Fruit fly (Drosophila melanogaster): ENCODE measurements around the gene Vps36.

Vps36 gene

DNA sequence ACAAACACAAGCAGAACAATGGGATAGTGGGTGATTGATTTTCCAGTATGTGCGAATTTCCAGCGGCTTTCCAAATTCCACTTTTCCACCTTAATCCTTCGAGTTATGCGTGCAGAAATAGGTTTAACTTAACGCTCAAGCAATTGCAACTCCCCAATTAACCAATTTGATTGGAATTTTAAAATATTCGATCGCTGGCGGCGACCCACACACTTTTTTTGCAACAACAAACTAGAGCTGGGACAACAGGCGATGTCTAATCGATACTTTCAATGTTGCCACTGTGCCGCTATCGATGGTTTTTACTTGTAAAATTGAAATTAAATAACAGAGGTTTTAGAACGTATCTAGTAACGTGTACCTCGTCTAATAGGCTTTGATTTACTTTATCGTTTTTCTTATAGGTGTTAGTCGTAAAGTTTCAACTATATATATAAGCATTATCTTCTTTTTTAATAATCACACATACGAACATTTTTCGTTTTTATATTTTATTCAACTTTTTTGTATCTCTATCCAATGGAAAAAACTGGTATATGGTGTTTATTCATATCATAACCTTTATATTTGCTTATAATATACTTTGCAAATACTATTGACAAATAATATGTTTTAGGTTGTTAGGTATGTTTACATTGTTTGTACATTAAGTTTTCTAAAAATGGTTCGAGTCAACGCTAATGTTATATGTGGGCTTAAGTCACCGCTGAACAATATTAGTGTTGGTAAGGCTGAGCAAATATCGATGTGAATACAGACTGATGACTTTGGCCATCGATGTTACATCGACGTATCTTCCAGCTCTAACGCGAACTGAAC lies 26.7 kb downstream of the Vps36 start, which contains the start of the genes Abp1 and Tgi (continued):
- peak; percentile 75 for TF ChIP-seq CG1603 (tag; optimal IDR thresholded peaks at IDR 0.05)
- peak; percentile 71 for TF ChIP-seq CG12659 (GFP tag; optimal IDR thresholded peaks at IDR 0.05)
- no peak for TF ChIP-seq CG10565 (GFP tag; optimal IDR thresholded peaks at IDR 0.05)
- TF ChIP-seq emc (GFP tag; optimal IDR thresholded peaks at IDR 0.05), result no peak
- TF ChIP-seq CG3065 (GFP tag; optimal IDR thresholded peaks at IDR 0.05), result no peak
- peak; percentile 7 for TF ChIP-seq Dek (tag; optimal IDR thresholded peaks at IDR 0.05)
- no peak for TF ChIP-seq Sin3A (optimal IDR thresholded peaks at IDR 0.05)
- TF ChIP-seq Aef1 (GFP tag; IDR thresholded peaks at IDR 0.05), result peak; percentile 35
- TF ChIP-seq onecut (GFP tag; IDR thresholded peaks at IDR 0.05), result peak; percentile 80
- TF ChIP-seq CG30403 (GFP tag; optimal IDR thresholded peaks at IDR 0.05), result peak; percentile 43
- TF ChIP-seq sens (GFP tag), result peak; percentile 47
- TF ChIP-seq Doc3 (GFP tag; IDR thresholded peaks at IDR 0.05; ENCODE audit: partially characterized antibody), result peak; percentile 64
- no peak for TF ChIP-seq Hr78 (GFP tag; optimal IDR thresholded peaks at IDR 0.05)
- no peak for TF ChIP-seq CG8089 (GFP tag; optimal IDR thresholded peaks at IDR 0.05)
- TF ChIP-seq sob (GFP tag; IDR thresholded peaks at IDR 0.05), result peak; percentile 68
- TF ChIP-seq ssp (GFP tag; IDR thresholded peaks at IDR 0.05), result peak; percentile 27; the same call in 1 of the 2 replicates
- peak; percentile 72 for TF ChIP-seq E2f2 (GFP tag; IDR thresholded peaks at IDR 0.05)
- no peak for TF ChIP-seq Side (GFP tag; optimal IDR thresholded peaks at IDR 0.05)
- TF ChIP-seq CG14441 (GFP tag; IDR thresholded peaks at IDR 0.05), result no peak
- peak; percentile 12; the same call in 1 of the 4 replicates for TF ChIP-seq Gug (GFP tag; IDR thresholded peaks at IDR 0.05)
- peak; percentile 52 for TF ChIP-seq zfh2 (GFP tag; optimal IDR thresholded peaks at IDR 0.05)
- TF ChIP-seq ato (GFP tag; IDR thresholded peaks at IDR 0.05; ENCODE audit: partially characterized antibody), result peak; percentile 79
- TF ChIP-seq Mes4 (GFP tag; optimal IDR thresholded peaks at IDR 0.05), result no peak
- TF ChIP-seq tio (GFP tag; optimal IDR thresholded peaks at IDR 0.05), result no peak
- no peak for TF ChIP-seq Dip3 (GFP tag; optimal IDR thresholded peaks at IDR 0.05)
- TF ChIP-seq shn (GFP tag; optimal IDR thresholded peaks at IDR 0.05), result peak; percentile 20
- TF ChIP-seq Drgx (GFP tag; IDR thresholded peaks at IDR 0.05), result no peak
- no peak for TF ChIP-seq sc (optimal IDR thresholded peaks at IDR 0.05)
- no peak for TF ChIP-seq sc (GFP tag; optimal IDR thresholded peaks at IDR 0.05)
- TF ChIP-seq CG30020 (tag; optimal IDR thresholded peaks at IDR 0.05), result peak; percentile 10
- peak; percentile 44 for TF ChIP-seq CG9876 (GFP tag; optimal IDR thresholded peaks at IDR 0.05)
- TF ChIP-seq gsb-n (tag; optimal IDR thresholded peaks at IDR 0.05), result peak; percentile 15
- no peak for TF ChIP-seq ase (GFP tag; IDR thresholded peaks at IDR 0.05)
- no peak for TF ChIP-seq Rx (GFP tag; IDR thresholded peaks at IDR 0.05)
- no peak for TF ChIP-seq Spps (tag; optimal IDR thresholded peaks at IDR 0.05)
- no peak for TF ChIP-seq luna (GFP tag; optimal IDR thresholded peaks at IDR 0.05)
- peak; percentile 88 for TF ChIP-seq CG9932 (GFP tag; IDR thresholded peaks at IDR 0.05)
- TF ChIP-seq ash1 (GFP tag; optimal IDR thresholded peaks at IDR 0.05), result no peak
- TF ChIP-seq CG5953 (GFP tag; IDR thresholded peaks at IDR 0.05), result no peak
- TF ChIP-seq org-1 (GFP tag; optimal IDR thresholded peaks at IDR 0.05), result no peak
- TF ChIP-seq Oli (tag; optimal IDR thresholded peaks at IDR 0.05), result no peak
- peak; percentile 15 for TF ChIP-seq CG12744 (GFP tag; optimal IDR thresholded peaks at IDR 0.05)
- TF ChIP-seq Fer1 (GFP tag; optimal IDR thresholded peaks at IDR 0.05), result no peak
- no peak for TF ChIP-seq CG15073 (GFP tag; optimal IDR thresholded peaks at IDR 0.05)
- TF ChIP-seq Mrtf (GFP tag; IDR thresholded peaks at IDR 0.05), result no peak
- TF ChIP-seq wor (GFP tag; IDR thresholded peaks at IDR 0.05), result no peak
- peak; percentile 13 for TF ChIP-seq CG1602 (GFP tag; optimal IDR thresholded peaks at IDR 0.05)
- no peak for TF ChIP-seq otp (GFP tag; IDR thresholded peaks at IDR 0.05)
- TF ChIP-seq Dip2 (GFP tag; IDR thresholded peaks at IDR 0.05), result no peak
- peak; percentile 7 for TF ChIP-seq nom (GFP tag; optimal IDR thresholded peaks at IDR 0.05)
- TF ChIP-seq Lhr (GFP tag; optimal IDR thresholded peaks at IDR 0.05), result peak; percentile 70

Measured in whole organism, embryonic.